Fruit fly (Drosophila melanogaster): ENCODE results near the gene Myb.

The Myb gene

dm6 chrX:15891606-15892345 is 34.2 kb upstream of the Myb start, which contains the start of gene shi:
TSS of gene shi (plus strand) at chrX:15892116.
- TF ChIP-seq HHEX (GFP tag; optimal IDR thresholded peaks at IDR 0.05), result no peak
- peak; percentile 91 for TF ChIP-seq Doc3 (GFP tag; IDR thresholded peaks at IDR 0.05; ENCODE audit: partially characterized antibody)
- TF ChIP-seq wor (GFP tag; IDR thresholded peaks at IDR 0.05), result no peak
- peak; percentile 46 for TF ChIP-seq Lhr (GFP tag; optimal IDR thresholded peaks at IDR 0.05)
- peak; percentile 15 for TF ChIP-seq lab (GFP tag; optimal IDR thresholded peaks at IDR 0.05)
- TF ChIP-seq Dip3 (GFP tag; optimal IDR thresholded peaks at IDR 0.05), result no peak
- peak; percentile 76 for TF ChIP-seq CG12659 (GFP tag; optimal IDR thresholded peaks at IDR 0.05)
- peak; percentile 46 for TF ChIP-seq CG12769 (tag; optimal IDR thresholded peaks at IDR 0.05)
- TF ChIP-seq dmrt11E (tag; optimal IDR thresholded peaks at IDR 0.05), result no peak
- TF ChIP-seq CG13296 (GFP tag; optimal IDR thresholded peaks at IDR 0.05), result peak; percentile 23
- TF ChIP-seq abd-A (tag; optimal IDR thresholded peaks at IDR 0.05), result peak; percentile 83
- peak; percentile 60 for TF ChIP-seq CG15514 (GFP tag; optimal IDR thresholded peaks at IDR 0.05)
- TF ChIP-seq Eip74EF (GFP tag; optimal IDR thresholded peaks at IDR 0.05), result no peak
- no peak for TF ChIP-seq Xbp1 (GFP tag; optimal IDR thresholded peaks at IDR 0.05)
- TF ChIP-seq zen (tag; optimal IDR thresholded peaks at IDR 0.05), result peak; percentile 46
- TF ChIP-seq CG11456 (GFP tag; IDR thresholded peaks at IDR 0.05), result no peak
- TF ChIP-seq CHES-1-like (GFP tag; optimal IDR thresholded peaks at IDR 0.05), result peak; percentile 44
- peak; percentile 88 for TF ChIP-seq sens (GFP tag)
- TF ChIP-seq zfh2 (GFP tag; optimal IDR thresholded peaks at IDR 0.05), result peak; percentile 13
- TF ChIP-seq Hr51 (GFP tag; optimal IDR thresholded peaks at IDR 0.05), result peak in 1 of 2 experiments; percentile 53
- TF ChIP-seq pzg (GFP tag; optimal IDR thresholded peaks at IDR 0.05), result peak; percentile 94
- TF ChIP-seq mirr (GFP tag; optimal IDR thresholded peaks at IDR 0.05), result peak; percentile 59
- TF ChIP-seq Dll (GFP tag; IDR thresholded peaks at IDR 0.05; ENCODE audit: partially characterized antibody), result peak; percentile 95
- no peak for TF ChIP-seq Ravus (GFP tag; IDR thresholded peaks at IDR 0.05)
- TF ChIP-seq pho (GFP tag; optimal IDR thresholded peaks at IDR 0.05), result peak; percentile 33
- TF ChIP-seq CG13424 (tag; optimal IDR thresholded peaks at IDR 0.05), result peak; percentile 12
- peak; percentile 69 for TF ChIP-seq Ets97D (GFP tag; optimal IDR thresholded peaks at IDR 0.05)
- no peak for TF ChIP-seq CG6683 (GFP tag; optimal IDR thresholded peaks at IDR 0.05)
- no peak for TF ChIP-seq CG3407 (GFP tag; optimal IDR thresholded peaks at IDR 0.05)
- no peak for TF ChIP-seq CG1602 (GFP tag; optimal IDR thresholded peaks at IDR 0.05)
- TF ChIP-seq CG17568 (GFP tag; optimal IDR thresholded peaks at IDR 0.05), result no peak
- TF ChIP-seq CG8089 (GFP tag; optimal IDR thresholded peaks at IDR 0.05), result no peak
- peak; percentile 19 for TF ChIP-seq kni (GFP tag; optimal IDR thresholded peaks at IDR 0.05)
- no peak for TF ChIP-seq Kr (GFP tag; optimal IDR thresholded peaks at IDR 0.05)
- TF ChIP-seq CG16863 (GFP tag; optimal IDR thresholded peaks at IDR 0.05), result no peak
- peak; percentile 94 for TF ChIP-seq Sry-δ (GFP tag; optimal IDR thresholded peaks at IDR 0.05)
- no peak for TF ChIP-seq B-H1 (GFP tag; IDR thresholded peaks at IDR 0.05)
- no peak for TF ChIP-seq ken (GFP tag; IDR thresholded peaks at IDR 0.05)
- TF ChIP-seq Dip2 (GFP tag; IDR thresholded peaks at IDR 0.05), result no peak
- TF ChIP-seq CG12299 (tag; optimal IDR thresholded peaks at IDR 0.05), result no peak
- no peak for TF ChIP-seq slou (GFP tag; optimal IDR thresholded peaks at IDR 0.05)
- no peak for TF ChIP-seq Neu2 (GFP tag; optimal IDR thresholded peaks at IDR 0.05; ENCODE audit: borderline replicate concordance)
- peak; percentile 89 for TF ChIP-seq CG15601 (tag; optimal IDR thresholded peaks at IDR 0.05)
- TF ChIP-seq Nf-YC (tag; optimal IDR thresholded peaks at IDR 0.05), result peak; percentile 42
- TF ChIP-seq chinmo (GFP tag; IDR thresholded peaks at IDR 0.05; ENCODE audit: partially characterized antibody), result peak; percentile 96
- TF ChIP-seq cato (GFP tag; optimal IDR thresholded peaks at IDR 0.05; ENCODE audit: borderline replicate concordance), result no peak
- peak; percentile 36 for TF ChIP-seq CG33213 (GFP tag; optimal IDR thresholded peaks at IDR 0.05)
- TF ChIP-seq nerfin-1 (tag; optimal IDR thresholded peaks at IDR 0.05), result no peak
